Fruit fly (Drosophila melanogaster) whole organism, pupa: ENCODE measurements around the gene Tg.

Experiments
- CG10348 ChIP-seq: fragments of 200-800 bp; sonication (Bioruptor generic); IDR thresholded peaks from 2 replicates; pipeline ENCODE4 v1.3.6; 2022; ENCODE audit warnings: missing biosample characterization, missing genetic modification characterization
- CG12605 ChIP-seq: fragments of 200-800 bp; sonication (Bioruptor generic); IDR thresholded peaks from 2 replicates; pipeline ENCODE4 v1.3.6; 2022; ENCODE audit warnings: missing biosample characterization, missing genetic modification characterization
- CG15710 ChIP-seq: fragments of 200-800 bp; sonication (Bioruptor generic); optimal IDR thresholded peaks from 2 replicates; lab custom pipeline; 2018; ENCODE audit warnings: missing biosample characterization, mild to moderate bottlenecking, missing genetic modification characterization, moderate library complexity
- CG17806 ChIP-seq: fragments of 200-800 bp; sonication (Bioruptor generic); optimal IDR thresholded peaks from 2 replicates; lab custom pipeline; 2018; ENCODE audit warnings: missing biosample characterization, mild to moderate bottlenecking, missing genetic modification characterization, moderate library complexity
- CG32121 ChIP-seq: fragments of 200-800 bp; sonication (Bioruptor generic); IDR thresholded peaks from 2 replicates; pipeline ENCODE4 v1.3.6; 2022; ENCODE audit warnings: missing biosample characterization, missing genetic modification characterization
- CG34367 ChIP-seq: fragments of 200-800 bp; sonication (Bioruptor generic); optimal IDR thresholded peaks from 2 replicates; lab custom pipeline; 2018; ENCODE audit warnings: missing biosample characterization, mild to moderate bottlenecking, missing genetic modification characterization
- CG4496 ChIP-seq: fragments of 200-800 bp; sonication (Bioruptor generic); IDR thresholded peaks from 3 replicates; pipeline ENCODE4 v1.3.6; 2022; ENCODE audit warnings: missing biosample characterization, missing genetic modification characterization
- CG8301 ChIP-seq: fragments of 200-800 bp; sonication (Bioruptor generic); optimal IDR thresholded peaks from 2 replicates; lab custom pipeline; 2018; ENCODE audit warnings: missing biosample characterization, mild to moderate bottlenecking, missing genetic modification characterization
- EcR ChIP-seq: fragments of 200-800 bp; sonication (Bioruptor generic); optimal IDR thresholded peaks from 3 replicates; lab custom pipeline; 2019; ENCODE audit warnings: missing biosample characterization, missing genetic modification characterization, mild to moderate bottlenecking, moderate library complexity, missing genetic modification reagents
- Ets98B ChIP-seq: fragments of 200-800 bp; sonication (Bioruptor generic); IDR thresholded peaks from 2 replicates; pipeline ENCODE4 v1.3.6; 2022; ENCODE audit warnings: missing biosample characterization, missing genetic modification characterization
- Pif1A ChIP-seq: fragments of 200-800 bp; sonication (Bioruptor generic); optimal IDR thresholded peaks from 3 replicates; lab custom pipeline; 2016; ENCODE audit warnings: missing biosample characterization, missing genetic modification characterization
- Pif1B ChIP-seq: fragments of 200-800 bp; sonication (Bioruptor generic); optimal IDR thresholded peaks from 3 replicates; lab custom pipeline; 2016; ENCODE audit warnings: missing biosample characterization, missing genetic modification characterization
- Snoo ChIP-seq: fragments of 200-800 bp; sonication (Bioruptor generic); optimal IDR thresholded peaks from 3 replicates; lab custom pipeline; 2017; ENCODE audit warnings: missing biosample characterization, mild to moderate bottlenecking, missing genetic modification characterization, inconsistent platforms
- fd96Ca ChIP-seq: fragments of 200-800 bp; sonication (Bioruptor generic); IDR thresholded peaks from 3 replicates; pipeline ENCODE4 v1.3.6; 2022; ENCODE audit warnings: missing biosample characterization, missing genetic modification characterization
- gl ChIP-seq: fragments of 200-800 bp; sonication (Bioruptor generic); optimal IDR thresholded peaks from 2 replicates; lab custom pipeline; 2018; ENCODE audit warnings: missing biosample characterization, mild to moderate bottlenecking, missing genetic modification characterization
- rn ChIP-seq: fragments of 200-800 bp; sonication (Bioruptor generic); IDR thresholded peaks from 2 replicates; pipeline ENCODE4 v1.3.6; 2022; ENCODE audit warnings: missing biosample characterization, missing genetic modification characterization

Gene Tg

DNA sequence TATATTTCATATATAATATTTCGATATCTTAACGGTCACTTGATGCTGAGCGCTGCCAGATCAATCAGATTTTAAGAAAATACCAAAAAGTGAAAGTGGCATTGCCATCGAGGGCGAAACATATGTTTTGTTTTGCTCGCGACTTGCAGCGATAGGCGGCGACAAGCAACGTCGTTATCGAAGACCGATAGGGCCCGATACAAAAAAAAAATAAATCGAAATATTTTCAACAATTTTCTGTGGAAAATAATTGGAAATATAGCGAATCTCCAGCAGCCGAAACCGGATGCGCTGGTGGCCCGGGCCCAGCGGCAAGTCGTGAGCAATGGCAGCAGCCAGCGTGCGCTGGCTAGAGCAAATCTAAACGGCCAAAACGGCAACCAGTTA, 32.1 kb downstream of the Tg start, which contains the start of gene Megf8:
Megf8 (plus strand) TSS at position 190 of the 387 bp plus-strand sequence.
- TF ChIP-seq fd96Ca (GFP tag; lab: Robert Waterston, UW) (no peak), CG15710 (tag; lab: Kevin White, UChicago) (no peak), CG8301 (tag; lab: Kevin White, UChicago) (no peak), Pif1B (GFP tag; lab: Kevin White, UChicago) (no peak), Pif1A (no peak), CG10348 (GFP tag; lab: Robert Waterston, UW) (no peak), CG32121 (GFP tag; lab: Robert Waterston, UW) (no peak), Snoo (tag; lab: Kevin White, UChicago) (no peak)

DNA sequence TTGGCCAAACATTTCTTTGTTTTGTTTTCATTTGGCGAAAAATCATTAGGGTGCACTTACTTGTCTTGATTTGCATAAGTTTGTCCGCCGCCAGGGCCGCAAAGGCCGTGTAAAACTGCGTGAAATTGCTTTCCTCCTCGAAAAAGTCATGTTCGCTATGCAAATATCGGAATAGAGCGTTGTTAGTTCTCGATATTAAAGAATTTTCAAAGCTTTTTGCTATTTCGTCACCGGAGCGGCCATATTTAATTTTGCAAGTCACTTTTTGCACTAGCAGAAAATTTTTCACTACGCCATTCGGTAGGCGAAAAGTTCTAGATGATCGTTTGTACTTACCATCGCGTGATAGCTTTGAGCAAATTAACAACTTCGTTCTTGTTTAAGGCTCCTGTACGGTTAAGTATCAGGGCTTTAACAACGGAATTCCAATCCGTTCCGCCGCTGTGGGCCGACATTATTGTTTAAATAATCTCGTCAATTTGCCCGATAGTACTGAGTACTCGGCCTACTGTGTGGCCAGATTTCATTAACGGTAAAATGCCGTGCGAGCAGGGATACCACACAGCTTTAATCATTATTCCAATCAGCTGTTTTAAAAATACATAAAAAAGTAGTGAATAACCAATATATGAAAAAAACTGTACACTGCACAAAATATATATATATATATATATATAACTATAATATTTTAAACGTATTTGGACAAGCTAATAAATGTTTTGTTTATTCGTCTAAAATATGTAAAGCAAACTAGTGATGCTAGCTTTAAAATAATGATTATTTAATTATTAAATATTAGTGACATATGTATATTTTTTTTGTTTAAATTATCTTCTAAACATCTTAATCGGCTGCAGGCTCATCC, 60.1 kb downstream of the Tg start, which contains the start of gene poe:
poe (minus strand) TSS at position 513 of the 865 bp plus-strand sequence.
- peak; percentile 4 for TF ChIP-seq CG34367 (tag; lab: Kevin White, UChicago)
- TF ChIP-seq CG12605 (GFP tag; lab: Robert Waterston, UW): peak; percentile 64; the same call in 1 of the 2 replicates
- TF ChIP-seq CG10348 (GFP tag; lab: Robert Waterston, UW): no peak
- TF ChIP-seq CG4496: peak; percentile 61; the same call in 1 of the 3 replicates
- no peak for TF ChIP-seq EcR (GFP tag; lab: Kevin White, UChicago)
- TF ChIP-seq CG32121 (GFP tag; lab: Robert Waterston, UW): peak; percentile 56; the same call in 1 of the 2 replicates
- peak; percentile 61 for TF ChIP-seq CG17806 (tag; lab: Kevin White, UChicago)
- TF ChIP-seq CG15710 (tag; lab: Kevin White, UChicago): peak; percentile 57

DNA sequence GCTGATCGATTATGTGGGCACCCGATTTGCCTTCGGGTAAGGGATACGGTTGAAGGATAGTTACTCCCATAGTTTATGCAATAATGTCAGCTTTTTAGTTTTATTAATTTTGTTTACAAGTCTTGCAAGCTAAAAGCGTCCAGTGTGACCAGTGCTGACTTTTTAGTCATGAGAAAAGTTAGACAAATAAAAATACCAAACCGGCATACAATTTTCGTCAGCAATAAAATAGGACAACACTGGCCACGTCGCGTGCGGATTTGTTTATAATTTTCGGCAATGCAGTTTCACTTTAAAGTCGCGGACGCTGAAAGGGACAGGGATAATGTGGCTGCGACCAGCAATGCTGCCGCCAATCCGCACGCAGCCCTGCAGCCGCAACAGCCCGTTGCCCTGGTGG, 61.5 kb downstream of the Tg start, which contains the start of the genes MED20 and Trf:
MED20 (minus strand) TSS at position 157 of the 400 bp plus-strand sequence.
Trf (plus strand) TSS at position 204 of the 400 bp plus-strand sequence.
- TF ChIP-seq Ets98B (GFP tag; lab: Robert Waterston, UW) (no peak), CG17806 (tag; lab: Kevin White, UChicago) (no peak), CG4496 (no peak), CG10348 (GFP tag; lab: Robert Waterston, UW) (no peak), Snoo (tag; lab: Kevin White, UChicago) (no peak), rn (GFP tag; lab: Robert Waterston, UW) (no peak), fd96Ca (GFP tag; lab: Robert Waterston, UW) (no peak), gl (tag; lab: Kevin White, UChicago) (no peak)
